Worm (Caenorhabditis elegans) whole organism, L1 larva: ENCODE results near the gene T19H5.4.

Source experiments
- F16B12.6 ChIP-seq: fragments of 150-350 bp; optimal IDR thresholded peaks from 2 replicates; lab custom pipeline; 2014; ENCODE audit warnings: missing biosample characterization, missing genetic modification characterization
- Y116A8C.19 ChIP-seq: sonication (generic microtip); optimal IDR thresholded peaks from 2 replicates; lab custom pipeline; 2016; ENCODE audit warnings: missing compliant biosample characterization, missing genetic modification characterization, borderline replicate concordance
- aly-2 ChIP-seq: fragments of 150-350 bp; optimal IDR thresholded peaks from 2 replicates; lab custom pipeline; 2014; ENCODE audit warnings: missing biosample characterization, missing genetic modification characterization
- ama-1 ChIP-seq: fragments of 150-350 bp; optimal IDR thresholded peaks from 2 replicates; lab custom pipeline; 2014
- blmp-1 ChIP-seq: fragments of 150-350 bp; optimal IDR thresholded peaks from 2 replicates; lab custom pipeline; 2014; ENCODE audit warnings: missing biosample characterization, missing genetic modification characterization
- ceh-8 ChIP-seq: fragments of 200-800 bp; sonication (Bioruptor generic); optimal IDR thresholded peaks from 2 replicates; lab custom pipeline; 2018; ENCODE audit warnings: mild to moderate bottlenecking, missing genetic modification characterization, moderate library complexity, missing compliant biosample characterization
- ceh-82 ChIP-seq, 3 experiments: fragments of 150-350 bp in 1 of 3; sonication (generic microtip) in 2 of 3; optimal IDR thresholded peaks; 2 replicates each; lab custom pipeline; 2014 to 2017; ENCODE audit warnings: missing biosample characterization in 3 of 3, missing genetic modification characterization in 3 of 3
- ceh-90 ChIP-seq: sonication (generic microtip); optimal IDR thresholded peaks from 2 replicates; lab custom pipeline; 2016; ENCODE audit warnings: missing genetic modification characterization, missing compliant biosample characterization
- dsc-1 ChIP-seq: sonication (generic microtip); optimal IDR thresholded peaks from 2 replicates; lab custom pipeline; 2016; ENCODE audit warnings: mild to moderate bottlenecking, missing genetic modification characterization, missing compliant biosample characterization
- efl-1 ChIP-seq, 4 experiments: fragments of 150-350 bp; optimal IDR thresholded peaks in 3 of 4; peaks in 1 of 4; 1 replicate in 1 of 4; 2 replicates in 3 of 4; lab custom pipeline; 2014; ENCODE audit warnings: missing biosample characterization in 2 of 4, missing genetic modification characterization in 2 of 4, missing genetic modification reagents in 2 of 4
- elt-2 ChIP-seq: sonication (generic microtip); optimal IDR thresholded peaks from 2 replicates; lab custom pipeline; 2016; ENCODE audit warnings: missing genetic modification characterization, mild to moderate bottlenecking, inconsistent platforms, missing compliant biosample characterization, missing genetic modification reagents
- ets-5 ChIP-seq: fragments of 200-800 bp; sonication (Bioruptor generic); IDR thresholded peaks from 2 replicates; pipeline ENCODE4 v1.3.6; 2022; ENCODE audit warnings: missing genetic modification characterization, missing compliant biosample characterization
- fkh-10 ChIP-seq: sonication (generic microtip); optimal IDR thresholded peaks from 2 replicates; lab custom pipeline; 2017; ENCODE audit warnings: missing biosample characterization, missing genetic modification reagents, missing genetic modification characterization
- fos-1 ChIP-seq: fragments of 150-350 bp; optimal IDR thresholded peaks from 2 replicates; lab custom pipeline; 2014; ENCODE audit warnings: missing biosample characterization, missing genetic modification characterization
- grh-1 ChIP-seq: fragments of 200-800 bp; sonication (Bioruptor generic); IDR thresholded peaks from 2 replicates; pipeline ENCODE4 v1.3.6; 2022; ENCODE audit warnings: missing genetic modification reagents, missing genetic modification characterization, missing compliant biosample characterization
- hpl-2 ChIP-seq: fragments of 150-350 bp; optimal IDR thresholded peaks from 2 replicates; lab custom pipeline; 2014; ENCODE audit warnings: missing biosample characterization, missing genetic modification reagents, missing genetic modification characterization
- isw-1 ChIP-seq: fragments of 200-800 bp; sonication (Bioruptor generic); IDR thresholded peaks from 2 replicates; pipeline ENCODE4 v1.3.6; 2022; ENCODE audit warnings: missing genetic modification characterization, missing compliant biosample characterization
- jun-1 ChIP-seq: fragments of 150-350 bp; optimal IDR thresholded peaks from 2 replicates; lab custom pipeline; 2014; ENCODE audit warnings: missing biosample characterization, missing genetic modification reagents, missing genetic modification characterization
- lin-13 ChIP-seq: fragments of 150-350 bp; optimal IDR thresholded peaks from 2 replicates; lab custom pipeline; 2014; ENCODE audit warnings: missing biosample characterization, missing genetic modification reagents, missing genetic modification characterization
- lin-14 ChIP-seq: fragments of 200-800 bp; sonication (Bioruptor generic); optimal IDR thresholded peaks from 2 replicates; lab custom pipeline; 2018; ENCODE audit warnings: mild to moderate bottlenecking, missing genetic modification characterization, moderate library complexity, missing compliant biosample characterization
- lin-15B ChIP-seq: fragments of 150-350 bp; sonication (generic microtip); optimal IDR thresholded peaks from 3 replicates; lab custom pipeline; 2014; ENCODE audit warnings: missing biosample characterization, missing genetic modification characterization
- lsy-2 ChIP-seq, 2 experiments: fragments of 150-350 bp; optimal IDR thresholded peaks; 2 replicates each; lab custom pipeline; 2014; ENCODE audit warnings: missing biosample characterization in 2 of 2, missing genetic modification characterization in 2 of 2
- mef-2 ChIP-seq: fragments of 150-350 bp; optimal IDR thresholded peaks from 2 replicates; lab custom pipeline; 2014; ENCODE audit warnings: missing biosample characterization, missing genetic modification characterization
- nhr-11 ChIP-seq: fragments of 150-350 bp; optimal IDR thresholded peaks from 2 replicates; lab custom pipeline; 2014; ENCODE audit warnings: missing biosample characterization, missing genetic modification characterization
- nhr-71 ChIP-seq: sonication (generic microtip); optimal IDR thresholded peaks from 2 replicates; lab custom pipeline; 2016; ENCODE audit warnings: mild to moderate bottlenecking, missing genetic modification characterization, moderate library complexity, missing compliant biosample characterization
- nhr-76 ChIP-seq: sonication (generic microtip); optimal IDR thresholded peaks from 2 replicates; lab custom pipeline; 2017; ENCODE audit warnings: missing biosample characterization, missing genetic modification characterization
- nhr-84 ChIP-seq: sonication (generic microtip); optimal IDR thresholded peaks from 2 replicates; lab custom pipeline; 2017; ENCODE audit warnings: missing biosample characterization, missing genetic modification characterization
- nhr-85 ChIP-seq: sonication (generic microtip); peaks from one replicate; lab custom pipeline; 2016; ENCODE audit warnings: missing genetic modification characterization, inconsistent platforms, missing compliant biosample characterization
- pag-3 ChIP-seq: sonication (generic microtip); optimal IDR thresholded peaks from 2 replicates; lab custom pipeline; 2017; ENCODE audit warnings: missing genetic modification characterization, mild to moderate bottlenecking, missing compliant biosample characterization, antibody characterized with exemption, borderline replicate concordance; ENCODE audit not compliant: insufficient read depth
- pqm-1 ChIP-seq: sonication (generic microtip); optimal IDR thresholded peaks from 3 replicates; lab custom pipeline; 2017; ENCODE audit warnings: missing biosample characterization, missing genetic modification characterization
- rnt-1 ChIP-seq: sonication (generic microtip); optimal IDR thresholded peaks from 2 replicates; lab custom pipeline; 2016; ENCODE audit warnings: mild to moderate bottlenecking, missing genetic modification characterization, moderate library complexity, missing compliant biosample characterization
- snpc-4 ChIP-seq: fragments of 150-350 bp; optimal IDR thresholded peaks from 2 replicates; lab custom pipeline; 2014; ENCODE audit warnings: missing biosample characterization, missing genetic modification characterization
- swsn-7 ChIP-seq: sonication (generic microtip); optimal IDR thresholded peaks from 2 replicates; lab custom pipeline; 2016; ENCODE audit warnings: missing genetic modification characterization, missing compliant biosample characterization
- tbx-2 ChIP-seq: sonication (generic microtip); optimal IDR thresholded peaks from 2 replicates; lab custom pipeline; 2016; ENCODE audit warnings: missing genetic modification characterization, missing compliant biosample characterization
- tlp-1 ChIP-seq: fragments of 150-350 bp; optimal IDR thresholded peaks from 2 replicates; lab custom pipeline; 2014; ENCODE audit warnings: missing biosample characterization, missing genetic modification characterization
- unc-86 ChIP-seq: sonication (generic microtip); optimal IDR thresholded peaks from 2 replicates; lab custom pipeline; 2016; ENCODE audit warnings: missing genetic modification characterization, missing compliant biosample characterization
- zag-1 ChIP-seq: fragments of 150-350 bp; optimal IDR thresholded peaks from 2 replicates; lab custom pipeline; 2014; ENCODE audit warnings: missing biosample characterization, missing genetic modification characterization

The T19H5.4 gene

ce11 chrII:9490589-9490988 is 3.4 kb upstream of the T19H5.4 start (continued):
- TF ChIP-seq nhr-85 (peak; percentile 84), mef-2 (tag; lab: Kevin White, UChicago) (no peak), swsn-7 (tag; lab: Kevin White, UChicago) (no peak), fos-1 (tag; lab: Kevin White, UChicago) (no peak), elt-2 (tag; lab: Kevin White, UChicago) (no peak), blmp-1 (tag; lab: Kevin White, UChicago) (no peak), pqm-1 (tag; lab: Kevin White, UChicago) (no peak), grh-1 (no peak), ceh-90 (tag; lab: Kevin White, UChicago) (no peak), unc-86 (tag; lab: Kevin White, UChicago) (no peak)

ce11 chrII:9489922-9490321 is 2.7 kb upstream of the T19H5.4 start:
- TF ChIP-seq fkh-10 = no peak
- TF ChIP-seq aly-2 (tag; lab: Kevin White, UChicago) = no peak
- TF ChIP-seq nhr-11 (tag; lab: Kevin White, UChicago) = no peak
- no peak for TF ChIP-seq isw-1
- no peak for TF ChIP-seq F16B12.6
- no peak for TF ChIP-seq blmp-1 (tag; lab: Kevin White, UChicago)
- no peak for TF ChIP-seq nhr-76
- TF ChIP-seq snpc-4 (tag; lab: Kevin White, UChicago) = no peak
- no peak for TF ChIP-seq nhr-85
- no peak for TF ChIP-seq elt-2 (tag; lab: Kevin White, UChicago)
- TF ChIP-seq hpl-2 = no peak
- no peak for TF ChIP-seq Y116A8C.19 (tag; lab: Kevin White, UChicago)
- no peak for TF ChIP-seq lsy-2 (tag; optimal IDR thresholded peaks at IDR 0.05; lab: Kevin White, UChicago)

- TF ChIP-seq nhr-84 = no peak
- TF ChIP-seq tbx-2 = peak; percentile 22
- TF ChIP-seq blmp-1 (tag; lab: Kevin White, UChicago) = peak; percentile 45
- TF ChIP-seq nhr-71 (tag; lab: Kevin White, UChicago) = peak; percentile 12
- TF ChIP-seq lin-13 (GFP tag; lab: Kevin White, UChicago) = no peak
- no peak for TF ChIP-seq unc-86 (tag; lab: Kevin White, UChicago)
- TF ChIP-seq tlp-1 = no peak
- peak; percentile 59 for TF ChIP-seq lin-14 (GFP tag; lab: Kevin White, UChicago)
Observed at ce11 chrII:9485081-9485730, 2.0 kb downstream of the T19H5.4 start.

ce11 chrII:9483342-9483741 is 3.8 kb downstream of the T19H5.4 start:
- TF ChIP-seq elt-2 (tag; lab: Kevin White, UChicago) = peak; percentile 41
- TF ChIP-seq aly-2 (tag; lab: Kevin White, UChicago) = no peak
- TF ChIP-seq ets-5 (GFP tag; lab: Robert Waterston, UW) = no peak
- no peak for TF ChIP-seq jun-1 (tag; lab: Kevin White, UChicago)
- TF ChIP-seq nhr-85 = no peak
- no peak for TF ChIP-seq ceh-82 (tag; optimal IDR thresholded peaks at IDR 0.05; lab: Kevin White, UChicago)
- no peak for TF ChIP-seq pag-3 (tag; lab: Kevin White, UChicago)
- TF ChIP-seq efl-1 (optimal IDR thresholded peaks at IDR 0.05; lab: Kevin White, UChicago) = no peak
- TF ChIP-seq efl-1 (GFP tag; optimal IDR thresholded peaks at IDR 0.05 in 1 of 2; lab: Kevin White, UChicago) = peak in 1 of 2 experiments; percentile 33
- no peak for TF ChIP-seq rnt-1 (tag; lab: Kevin White, UChicago)
- TF ChIP-seq ceh-8 (GFP tag; lab: Kevin White, UChicago) = no peak
- TF ChIP-seq lin-15B = no peak
- TF ChIP-seq unc-86 (tag; lab: Kevin White, UChicago) = no peak
- no peak for TF ChIP-seq dsc-1 (tag; lab: Kevin White, UChicago)
- no peak for TF ChIP-seq ama-1
- TF ChIP-seq zag-1 = no peak
- TF ChIP-seq, all 84 proteins: peak for 2
